Fruit fly (Drosophila melanogaster): ENCODE results near the gene CG8945.

Gene CG8945

DNA sequence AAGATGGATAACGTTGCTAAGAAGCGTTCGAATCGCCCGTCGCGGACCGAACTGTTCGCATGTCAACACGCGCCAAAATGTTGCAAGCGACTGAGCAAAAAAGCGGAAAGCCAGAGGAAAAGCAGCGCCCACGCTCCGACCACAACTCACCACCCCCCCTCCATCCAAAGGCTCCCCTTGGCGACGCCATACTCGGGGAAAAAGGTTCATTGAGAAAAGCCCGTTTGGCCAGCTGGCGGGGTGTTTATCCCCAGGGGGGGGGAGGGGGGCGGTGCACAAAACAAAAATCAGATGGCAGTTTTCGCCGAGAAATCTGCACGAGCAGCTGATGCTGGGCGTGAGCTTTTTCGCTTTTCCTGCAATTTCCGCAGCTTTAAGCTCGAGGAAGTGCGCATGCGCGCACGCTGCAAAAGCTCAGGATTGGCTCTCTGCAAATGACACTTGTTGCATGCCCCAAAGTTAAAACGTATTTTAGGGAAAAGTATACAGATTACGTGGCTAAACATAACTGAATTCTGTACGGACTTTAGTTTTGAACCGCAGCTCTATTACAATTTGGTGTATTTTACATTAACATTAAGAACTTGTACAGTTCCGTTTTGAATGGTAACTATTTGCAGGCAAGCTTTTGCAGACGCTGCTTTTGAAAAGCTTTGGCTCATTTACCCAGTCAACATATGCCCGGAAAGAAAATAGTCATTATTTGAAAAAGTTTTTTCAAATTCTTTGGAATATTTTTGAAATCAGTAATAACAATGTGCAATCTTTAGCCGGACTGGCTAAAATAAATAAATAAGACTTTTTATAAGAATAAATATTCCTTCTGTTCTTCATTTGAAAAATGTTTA, 39.5 kb downstream of the CG8945 start:
- TF ChIP-seq CG17801 (GFP tag; optimal IDR thresholded peaks at IDR 0.05; ENCODE audit: partially characterized antibody): no peak

Measured in ovary, adult (tissue).